Fruit fly (Drosophila melanogaster): ENCODE results near the gene Sirt7.
A peak's percentile ranks its signal among the peaks of the same experiment; 100 is the strongest.

The Sirt7 gene

DNA sequence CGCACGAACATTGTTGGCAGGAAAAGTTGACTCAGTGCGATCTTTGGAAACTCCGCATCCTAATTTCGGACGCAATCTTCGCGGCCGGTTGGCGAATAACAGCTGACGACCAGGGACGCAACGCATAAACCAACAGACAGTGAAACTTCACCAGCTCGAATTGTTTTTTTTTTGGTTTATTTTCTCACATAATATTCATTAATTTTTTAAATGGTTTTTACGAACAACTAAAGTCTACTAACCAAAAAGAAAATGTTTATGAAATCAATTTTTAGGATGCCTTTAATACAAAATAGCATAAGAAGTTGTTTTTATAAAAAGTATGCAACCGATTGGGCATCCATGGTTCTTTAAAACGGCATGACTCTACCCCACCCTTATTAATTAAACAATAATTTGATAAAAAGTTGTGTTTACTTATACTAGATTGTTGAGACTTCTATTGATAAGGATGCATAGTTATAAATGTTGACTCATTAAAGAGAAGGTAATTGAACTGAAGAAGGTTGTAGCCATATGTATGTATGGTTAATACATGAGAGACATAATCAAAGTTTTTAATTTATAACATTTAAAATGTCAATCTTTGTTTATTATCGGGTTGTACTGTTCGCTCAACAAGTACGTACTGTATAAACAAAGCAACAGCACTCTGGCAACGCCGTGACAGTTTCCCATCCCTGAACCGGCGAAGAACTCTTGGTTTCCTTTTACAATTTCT lies 21.7 kb upstream of the Sirt7 start, which contains the start of the genes beta4GalNAcTB and Cpsf100 (continued):
- TF ChIP-seq hbn (GFP tag; IDR thresholded peaks at IDR 0.05; ENCODE audit: partially characterized antibody) (no peak), Lhr (GFP tag; optimal IDR thresholded peaks at IDR 0.05) (peak; percentile 11), Nf-YA (GFP tag; IDR thresholded peaks at IDR 0.05) (no peak), Bdp1 (GFP tag; optimal IDR thresholded peaks at IDR 0.05) (peak; percentile 48), croc (GFP tag; conservative IDR thresholded peaks at IDR 0.05) (peak; percentile 36; the same call in 1 of the 3 replicates), MBD-R2 (GFP tag; IDR thresholded peaks at IDR 0.05) (peak; percentile 89), kah (GFP tag; optimal IDR thresholded peaks at IDR 0.05) (peak; percentile 6), CG17328 (GFP tag; IDR thresholded peaks at IDR 0.05) (peak; percentile 43), BEAF-32 (GFP tag; optimal IDR thresholded peaks at IDR 0.05) (peak; percentile 7), CG13775 (GFP tag; optimal IDR thresholded peaks at IDR 0.05) (peak; percentile 89), CG17912 (GFP tag; optimal IDR thresholded peaks at IDR 0.05) (no peak), CG10267 (tag; optimal IDR thresholded peaks at IDR 0.05) (peak; percentile 56), corto (GFP tag; optimal IDR thresholded peaks at IDR 0.05) (no peak), CG11560 (tag; IDR thresholded peaks at IDR 0.05) (0 out of 3 replicates have a peak, but pooled peaks have one; percentile 42), CrebB (tag; optimal IDR thresholded peaks at IDR 0.05) (no peak), CG16779 (GFP tag; IDR thresholded peaks at IDR 0.05) (no peak), trem (tag; optimal IDR thresholded peaks at IDR 0.05) (peak; percentile 54), CG12942 (GFP tag; optimal IDR thresholded peaks at IDR 0.05) (peak; percentile 66), crol (GFP tag; IDR thresholded peaks at IDR 0.05) (no peak), Gug (GFP tag; IDR thresholded peaks at IDR 0.05) (peak; percentile 71), CG4360 (GFP tag; IDR thresholded peaks at IDR 0.05) (no peak), pfk (GFP tag; optimal IDR thresholded peaks at IDR 0.05) (no peak), mirr (GFP tag; optimal IDR thresholded peaks at IDR 0.05) (no peak), CG8924 (tag; optimal IDR thresholded peaks at IDR 0.05) (peak; percentile 83), CG12769 (tag; optimal IDR thresholded peaks at IDR 0.05) (no peak), CG4404 (GFP tag; IDR thresholded peaks at IDR 0.05) (peak; percentile 67), chif (GFP tag; optimal IDR thresholded peaks at IDR 0.05) (peak; percentile 38 to 66), Hey (tag; optimal IDR thresholded peaks at IDR 0.05) (no peak), CG14710 (tag; optimal IDR thresholded peaks at IDR 0.05) (peak; percentile 78), br (optimal IDR thresholded peaks at IDR 0.05) (no peak), Hsf (GFP tag; optimal IDR thresholded peaks at IDR 0.05) (peak; percentile 82), slp2 (GFP tag; optimal IDR thresholded peaks at IDR 0.05) (peak; percentile 51), sd (tag; optimal IDR thresholded peaks at IDR 0.05) (no peak), sob (GFP tag; IDR thresholded peaks at IDR 0.05) (peak; percentile 48; the same call in 1 of the 2 replicates), Hand (GFP tag; optimal IDR thresholded peaks at IDR 0.05) (no peak), ssp (GFP tag; IDR thresholded peaks at IDR 0.05) (peak; percentile 59), CG7786 (GFP tag; optimal IDR thresholded peaks at IDR 0.05) (peak; percentile 20), CG18764 (GFP tag; optimal IDR thresholded peaks at IDR 0.05) (peak; percentile 49), Poxn (GFP tag; IDR thresholded peaks at IDR 0.05) (0 out of 2 replicates have a peak, but pooled peaks have one; percentile 25), CG7556 (GFP tag; optimal IDR thresholded peaks at IDR 0.05) (peak; percentile 84), emc (GFP tag; optimal IDR thresholded peaks at IDR 0.05) (no peak), fd3F (GFP tag; optimal IDR thresholded peaks at IDR 0.05) (peak; percentile 52), klu (GFP tag; IDR thresholded peaks at IDR 0.05) (peak; percentile 50), CG4707 (GFP tag; optimal IDR thresholded peaks at IDR 0.05) (no peak), MESR4 (GFP tag; optimal IDR thresholded peaks at IDR 0.05) (no peak), CG12236 (GFP tag; optimal IDR thresholded peaks at IDR 0.05) (no peak), mam (GFP tag; optimal IDR thresholded peaks at IDR 0.05) (peak; percentile 64), Hr51 (GFP tag; optimal IDR thresholded peaks at IDR 0.05) (peak; percentile 42 to 57), CG14441 (GFP tag; IDR thresholded peaks at IDR 0.05) (peak; percentile 71), sima (GFP tag; optimal IDR thresholded peaks at IDR 0.05) (no peak)

Measured in whole organism, embryonic.